1 fruit fly cellular context compared by ENCODE assay signal in the genomic region with DNA sequence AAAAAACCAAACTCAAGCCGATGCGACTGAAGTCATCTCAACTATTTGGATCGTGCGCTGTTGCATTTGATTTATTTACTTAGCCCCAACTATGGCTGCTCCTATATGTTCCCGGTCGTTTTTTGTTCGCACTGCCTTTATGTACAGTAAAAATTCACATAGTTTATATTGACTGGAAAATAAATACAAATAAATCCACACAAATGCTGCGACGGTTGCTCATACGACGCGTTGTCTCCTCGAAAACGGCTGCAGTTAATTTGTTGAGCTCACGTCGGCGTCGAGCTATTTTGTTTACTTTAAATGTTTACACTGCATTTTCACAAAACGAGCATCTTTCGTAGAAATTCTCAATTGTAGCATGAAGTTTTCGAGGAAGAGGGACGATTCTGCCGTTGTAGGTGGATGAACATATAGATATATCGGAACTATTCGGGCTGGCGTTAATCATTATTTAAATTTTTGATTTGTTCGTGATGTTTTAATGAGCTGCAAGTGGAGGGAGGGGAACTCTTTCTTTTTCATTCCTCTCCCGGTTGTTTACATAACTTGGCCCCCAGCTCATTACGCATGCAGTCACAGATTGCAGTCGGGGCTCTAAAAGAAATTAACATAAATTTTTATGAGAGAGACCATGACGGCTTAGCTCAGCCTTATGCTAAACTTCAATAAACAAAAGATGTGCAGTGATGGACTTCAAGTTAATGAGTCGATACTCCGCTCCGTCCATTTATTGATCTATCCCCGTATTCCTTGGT.
A peak's percentile ranks its signal among the peaks of the same experiment; 100 is the strongest.
TF ChIP-seq lines count a peak whose summit lies in the region.

No protein-coding gene starts in this region.

TF ChIP-seq in whole organism, embryonic, 481 proteins besides CTCF, POLR2A, EP300 and RAD21 (continued from another document and continues in another):
- TF ChIP-seq pros (GFP tag; optimal IDR thresholded peaks at IDR 0.05; lab: Kevin White, UChicago) (no peak), trem (tag; optimal IDR thresholded peaks at IDR 0.05; lab: Kevin White, UChicago) (no peak), NC2α (GFP tag; optimal IDR thresholded peaks at IDR 0.05; lab: Kevin White, UChicago) (no peak), CG12391 (tag; optimal IDR thresholded peaks at IDR 0.05; lab: Kevin White, UChicago) (no peak), CoRest (tag; optimal IDR thresholded peaks at IDR 0.05; lab: Kevin White, UChicago) (no peak), tx (GFP tag; optimal IDR thresholded peaks at IDR 0.05; lab: Kevin White, UChicago) (no peak), CG8290 (GFP tag; optimal IDR thresholded peaks at IDR 0.05; lab: Kevin White, UChicago) (no peak), CG8290 (tag; optimal IDR thresholded peaks at IDR 0.05; lab: Kevin White, UChicago) (peak in 1 of 2 experiments; percentile 18), Optix (GFP tag; IDR thresholded peaks at IDR 0.05; lab: Robert Waterston, UW) (no peak), wek (GFP tag; optimal IDR thresholded peaks at IDR 0.05; lab: Kevin White, UChicago) (peak; percentile 50), chm (GFP tag; IDR thresholded peaks at IDR 0.05; lab: Robert Waterston, UW) (no peak), CG3726 (GFP tag; IDR thresholded peaks at IDR 0.05; lab: Robert Waterston, UW) (no peak), CG11723 (GFP tag; optimal IDR thresholded peaks at IDR 0.05; lab: Kevin White, UChicago) (peak; percentile 13), Fer3 (tag; optimal IDR thresholded peaks at IDR 0.05; lab: Kevin White, UChicago) (no peak), Blimp-1 (GFP tag; optimal IDR thresholded peaks at IDR 0.05; lab: Kevin White, UChicago) (peak; percentile 37), CG2199 (GFP tag; IDR thresholded peaks at IDR 0.05; lab: Robert Waterston, UW) (peak; percentile 61; the same call in 1 of the 3 replicates), CG9932 (GFP tag; IDR thresholded peaks at IDR 0.05; lab: Robert Waterston, UW) (no peak), MBD-R2 (GFP tag; IDR thresholded peaks at IDR 0.05; lab: Robert Waterston, UW) (no peak), pzg (GFP tag; optimal IDR thresholded peaks at IDR 0.05; lab: Kevin White, UChicago) (no peak), CG18599 (GFP tag; optimal IDR thresholded peaks at IDR 0.05; lab: Kevin White, UChicago) (no peak), CG8944 (GFP tag; optimal IDR thresholded peaks at IDR 0.05; lab: Kevin White, UChicago) (no peak), Max (GFP tag; optimal IDR thresholded peaks at IDR 0.05; lab: Kevin White, UChicago) (no peak), danr (GFP tag; IDR thresholded peaks at IDR 0.05; lab: Robert Waterston, UW) (no peak), Drgx (GFP tag; IDR thresholded peaks at IDR 0.05; lab: Robert Waterston, UW) (no peak), dpn (GFP tag; optimal IDR thresholded peaks at IDR 0.05; lab: Kevin White, UChicago) (no peak), YL-1 (GFP tag; optimal IDR thresholded peaks at IDR 0.05; lab: Kevin White, UChicago) (no peak), CG14860 (GFP tag; IDR thresholded peaks at IDR 0.05; lab: Robert Waterston, UW; ENCODE audit: partially characterized antibody) (no peak), Bteb2 (GFP tag; optimal IDR thresholded peaks at IDR 0.05; lab: Kevin White, UChicago) (no peak), CG12744 (GFP tag; optimal IDR thresholded peaks at IDR 0.05; lab: Kevin White, UChicago) (no peak), CG1792 (GFP tag; optimal IDR thresholded peaks at IDR 0.05; lab: Kevin White, UChicago) (no peak), H2.0 (GFP tag; IDR thresholded peaks at IDR 0.05; lab: Robert Waterston, UW) (no peak), CG7786 (GFP tag; optimal IDR thresholded peaks at IDR 0.05; lab: Kevin White, UChicago) (no peak), Mes4 (GFP tag; optimal IDR thresholded peaks at IDR 0.05; lab: Kevin White, UChicago) (no peak), CG8388 (GFP tag; optimal IDR thresholded peaks at IDR 0.05; lab: Kevin White, UChicago) (no peak), btn (GFP tag; optimal IDR thresholded peaks at IDR 0.05; lab: Kevin White, UChicago) (no peak), Deaf1 (tag; optimal IDR thresholded peaks at IDR 0.05; lab: Kevin White, UChicago) (no peak), Spps (tag; optimal IDR thresholded peaks at IDR 0.05; lab: Kevin White, UChicago) (no peak), CG7963 (GFP tag; IDR thresholded peaks at IDR 0.05; lab: Robert Waterston, UW; ENCODE audit: partially characterized antibody) (no peak), cwo (GFP tag; optimal IDR thresholded peaks at IDR 0.05; lab: Kevin White, UChicago) (no peak), pum (GFP tag; optimal IDR thresholded peaks at IDR 0.05; lab: Kevin White, UChicago) (no peak), MESR4 (GFP tag; optimal IDR thresholded peaks at IDR 0.05; lab: Kevin White, UChicago) (no peak), CG7357 (GFP tag; IDR thresholded peaks at IDR 0.05; lab: Robert Waterston, UW) (no peak), CG8478 (optimal IDR thresholded peaks at IDR 0.05; lab: Kevin White, UChicago) (no peak), bbx (GFP tag; IDR thresholded peaks at IDR 0.05; lab: Robert Waterston, UW; ENCODE audit: partially characterized antibody) (no peak), CG9215 (GFP tag; IDR thresholded peaks at IDR 0.05; lab: Robert Waterston, UW) (no peak), pfk (GFP tag; optimal IDR thresholded peaks at IDR 0.05; lab: Kevin White, UChicago) (no peak), gce (GFP tag; IDR thresholded peaks at IDR 0.05; lab: Robert Waterston, UW) (no peak), org-1 (GFP tag; optimal IDR thresholded peaks at IDR 0.05; lab: Kevin White, UChicago) (no peak), gcm (GFP tag; optimal IDR thresholded peaks at IDR 0.05; lab: Kevin White, UChicago) (no peak), Rfx (GFP tag; IDR thresholded peaks at IDR 0.05; lab: Robert Waterston, UW) (no peak), tup (GFP tag; optimal IDR thresholded peaks at IDR 0.05; lab: Kevin White, UChicago) (no peak), Xrp1 (GFP tag; IDR thresholded peaks at IDR 0.05; lab: Robert Waterston, UW) (no peak), CG9727 (GFP tag; optimal IDR thresholded peaks at IDR 0.05; lab: Kevin White, UChicago) (no peak), sens-2 (GFP tag; IDR thresholded peaks at IDR 0.05; lab: Robert Waterston, UW) (no peak), CG14014 (GFP tag; IDR thresholded peaks at IDR 0.05; lab: Robert Waterston, UW) (no peak), dimm (GFP tag; IDR thresholded peaks at IDR 0.05; lab: Robert Waterston, UW) (no peak), CG4617 (GFP tag; optimal IDR thresholded peaks at IDR 0.05; lab: Kevin White, UChicago; ENCODE audit: borderline replicate concordance) (no peak), CG7271 (tag; optimal IDR thresholded peaks at IDR 0.05; lab: Kevin White, UChicago) (no peak), CG2889 (GFP tag; IDR thresholded peaks at IDR 0.05; lab: Robert Waterston, UW) (no peak), CG30431 (GFP tag; optimal IDR thresholded peaks at IDR 0.05; lab: Kevin White, UChicago) (no peak), jigr1 (GFP tag; IDR thresholded peaks at IDR 0.05; lab: Robert Waterston, UW) (no peak), pita (GFP tag; optimal IDR thresholded peaks at IDR 0.05; lab: Kevin White, UChicago) (no peak), Dref (GFP tag; IDR thresholded peaks at IDR 0.05; lab: Robert Waterston, UW) (no peak), CG2202 (tag; optimal IDR thresholded peaks at IDR 0.05; lab: Kevin White, UChicago) (peak; percentile 48), Abd-B (GFP tag; optimal IDR thresholded peaks at IDR 0.05; lab: Kevin White, UChicago) (no peak), CG5245 (GFP tag; optimal IDR thresholded peaks at IDR 0.05; lab: Kevin White, UChicago) (no peak), CG4707 (GFP tag; optimal IDR thresholded peaks at IDR 0.05; lab: Kevin White, UChicago) (no peak), CG9437 (GFP tag; optimal IDR thresholded peaks at IDR 0.05; lab: Kevin White, UChicago) (no peak), gt (GFP tag; IDR thresholded peaks at IDR 0.05; lab: Robert Waterston, UW) (no peak), jing (GFP tag; optimal IDR thresholded peaks at IDR 0.05; lab: Kevin White, UChicago) (no peak), CG17912 (GFP tag; optimal IDR thresholded peaks at IDR 0.05; lab: Kevin White, UChicago) (peak; percentile 38), eve (GFP tag; optimal IDR thresholded peaks at IDR 0.05; lab: Kevin White, UChicago) (no peak), Jarid2 (GFP tag; optimal IDR thresholded peaks at IDR 0.05; lab: Kevin White, UChicago) (no peak), CG6813 (GFP tag; optimal IDR thresholded peaks at IDR 0.05; lab: Kevin White, UChicago) (no peak), CG31365 (tag; optimal IDR thresholded peaks at IDR 0.05; lab: Kevin White, UChicago) (peak; percentile 14), sd (tag; optimal IDR thresholded peaks at IDR 0.05; lab: Kevin White, UChicago) (peak; percentile 2), ase (GFP tag; IDR thresholded peaks at IDR 0.05; lab: Robert Waterston, UW) (no peak), slp2 (GFP tag; optimal IDR thresholded peaks at IDR 0.05; lab: Kevin White, UChicago) (no peak), nmo (GFP tag; optimal IDR thresholded peaks at IDR 0.05; lab: Kevin White, UChicago) (no peak), CG10209 (GFP tag; optimal IDR thresholded peaks at IDR 0.05; lab: Kevin White, UChicago) (no peak), Rx (GFP tag; IDR thresholded peaks at IDR 0.05; lab: Robert Waterston, UW) (no peak), emc (GFP tag; optimal IDR thresholded peaks at IDR 0.05; lab: Kevin White, UChicago) (no peak), gsb-n (tag; optimal IDR thresholded peaks at IDR 0.05; lab: Kevin White, UChicago) (no peak), CG32532 (GFP tag; IDR thresholded peaks at IDR 0.05; lab: Robert Waterston, UW) (no peak), CG14710 (tag; optimal IDR thresholded peaks at IDR 0.05; lab: Kevin White, UChicago) (peak; percentile 23), gsb (GFP tag; IDR thresholded peaks at IDR 0.05; lab: Robert Waterston, UW) (no peak), CG4854 (GFP tag; optimal IDR thresholded peaks at IDR 0.05; lab: Kevin White, UChicago) (no peak), disco-r (GFP tag; optimal IDR thresholded peaks at IDR 0.05; lab: Kevin White, UChicago) (no peak), Sry-β (GFP tag; optimal IDR thresholded peaks at IDR 0.05; lab: Kevin White, UChicago) (peak; percentile 1), Dll (GFP tag; IDR thresholded peaks at IDR 0.05; lab: Robert Waterston, UW; ENCODE audit: partially characterized antibody) (no peak), Mad (GFP tag; optimal IDR thresholded peaks at IDR 0.05; lab: Kevin White, UChicago) (no peak), Dbx (GFP tag; IDR thresholded peaks at IDR 0.05; lab: Robert Waterston, UW) (no peak), gem (tag; optimal IDR thresholded peaks at IDR 0.05; lab: Kevin White, UChicago) (peak; percentile 14), CG1233 (GFP tag; optimal IDR thresholded peaks at IDR 0.05; lab: Kevin White, UChicago) (peak; percentile 21), CG1832 (GFP tag; optimal IDR thresholded peaks at IDR 0.05; lab: Kevin White, UChicago) (no peak), NFAT (GFP tag; IDR thresholded peaks at IDR 0.05; lab: Robert Waterston, UW) (no peak), Adf1 (GFP tag; IDR thresholded peaks at IDR 0.05; lab: Robert Waterston, UW) (no peak), toy (GFP tag; IDR thresholded peaks at IDR 0.05; lab: Robert Waterston, UW) (no peak), Hr3 (GFP tag; optimal IDR thresholded peaks at IDR 0.05; lab: Kevin White, UChicago) (no peak), Taf1 (GFP tag; IDR thresholded peaks at IDR 0.05; lab: Robert Waterston, UW) (no peak), twi (tag; optimal IDR thresholded peaks at IDR 0.05; lab: Kevin White, UChicago) (no peak), schlank (tag; optimal IDR thresholded peaks at IDR 0.05; lab: Kevin White, UChicago) (no peak), Atf6 (GFP tag; IDR thresholded peaks at IDR 0.05; lab: Robert Waterston, UW) (no peak), CG6854 (GFP tag; optimal IDR thresholded peaks at IDR 0.05; lab: Kevin White, UChicago) (no peak), Scr (GFP tag; IDR thresholded peaks at IDR 0.05; lab: Robert Waterston, UW; ENCODE audit: partially characterized antibody) (no peak), ac (GFP tag; optimal IDR thresholded peaks at IDR 0.05; lab: Kevin White, UChicago) (no peak), CG11398 (GFP tag; optimal IDR thresholded peaks at IDR 0.05; lab: Kevin White, UChicago) (no peak), tgo (GFP tag; IDR thresholded peaks at IDR 0.05; lab: Robert Waterston, UW) (no peak), caup (GFP tag; optimal IDR thresholded peaks at IDR 0.05; lab: Kevin White, UChicago; ENCODE audit: severe bottlenecking) (no peak), ara (GFP tag; IDR thresholded peaks at IDR 0.05; lab: Robert Waterston, UW) (no peak), Atf3 (GFP tag; optimal IDR thresholded peaks at IDR 0.05; lab: Kevin White, UChicago) (no peak), sim (GFP tag; IDR thresholded peaks at IDR 0.05; lab: Robert Waterston, UW) (no peak), ash1 (GFP tag; optimal IDR thresholded peaks at IDR 0.05; lab: Kevin White, UChicago) (no peak), CG15601 (tag; optimal IDR thresholded peaks at IDR 0.05; lab: Kevin White, UChicago) (peak; percentile 68), Usf (GFP tag; optimal IDR thresholded peaks at IDR 0.05; lab: Kevin White, UChicago) (no peak), gcm2 (GFP tag; optimal IDR thresholded peaks at IDR 0.05; lab: Kevin White, UChicago) (no peak), sens (GFP tag; lab: Kevin White, UChicago) (peak; percentile 77), H15 (GFP tag; IDR thresholded peaks at IDR 0.05; lab: Robert Waterston, UW) (no peak), chinmo (GFP tag; IDR thresholded peaks at IDR 0.05; lab: Robert Waterston, UW; ENCODE audit: partially characterized antibody) (no peak), CG13123 (GFP tag; optimal IDR thresholded peaks at IDR 0.05; lab: Kevin White, UChicago) (no peak), dati (GFP tag; IDR thresholded peaks at IDR 0.05; lab: Robert Waterston, UW) (no peak), Ssrp (tag; optimal IDR thresholded peaks at IDR 0.05; lab: Kevin White, UChicago) (no peak), CG6689 (GFP tag; IDR thresholded peaks at IDR 0.05; lab: Robert Waterston, UW) (no peak), zf30C (GFP tag; optimal IDR thresholded peaks at IDR 0.05; lab: Kevin White, UChicago) (no peak), run (tag; optimal IDR thresholded peaks at IDR 0.05; lab: Kevin White, UChicago) (no peak), CG18011 (GFP tag; optimal IDR thresholded peaks at IDR 0.05; lab: Kevin White, UChicago) (no peak), CG11696 (GFP tag; IDR thresholded peaks at IDR 0.05; lab: Robert Waterston, UW) (no peak), dm (GFP tag; optimal IDR thresholded peaks at IDR 0.05; lab: Kevin White, UChicago) (no peak), ranshi (GFP tag; IDR thresholded peaks at IDR 0.05; lab: Robert Waterston, UW) (no peak), CG6272 (GFP tag; IDR thresholded peaks at IDR 0.05; lab: Robert Waterston, UW) (no peak), sc (optimal IDR thresholded peaks at IDR 0.05; lab: Kevin White, UChicago) (no peak), sc (GFP tag; optimal IDR thresholded peaks at IDR 0.05; lab: Kevin White, UChicago) (peak; percentile 17)
